Fruit fly (Drosophila melanogaster): ENCODE measurements around the gene CG17475.

DNA sequence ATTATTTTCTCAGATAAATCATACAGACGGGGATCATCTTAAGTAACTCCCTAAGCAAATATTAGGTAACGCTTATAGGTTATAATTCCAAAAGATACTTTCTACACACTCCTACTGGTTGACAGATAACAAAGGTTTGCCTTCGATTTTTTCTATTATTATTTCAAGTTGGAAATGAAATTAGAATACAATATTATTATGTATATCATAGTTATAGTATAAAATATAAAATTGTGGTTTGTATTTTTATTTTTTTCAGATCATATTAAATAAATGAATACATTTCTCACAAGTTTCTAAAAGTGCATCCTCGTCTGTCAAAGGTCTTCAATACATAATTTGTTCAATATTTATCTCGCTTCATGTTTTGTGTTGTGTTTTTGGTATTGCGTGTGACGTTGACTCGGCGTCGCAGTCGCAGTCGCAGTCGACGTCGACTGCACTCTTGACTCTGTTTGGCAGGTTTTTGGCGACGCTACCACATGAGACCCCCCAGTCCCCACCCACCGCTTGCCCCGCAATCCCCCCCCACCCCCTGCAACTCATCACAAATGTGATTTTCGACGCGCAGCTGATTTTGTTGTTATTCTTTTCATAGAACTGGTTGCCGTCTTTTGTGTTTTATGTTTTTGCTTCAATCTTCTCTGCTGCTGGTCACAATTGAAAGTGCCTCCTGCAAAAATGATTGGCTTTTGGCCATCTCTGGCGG lies 7.3 kb downstream of the CG17475 start:
- TF ChIP-seq CG30020 (tag; optimal IDR thresholded peaks at IDR 0.05) (no peak), CG12155 (GFP tag; optimal IDR thresholded peaks at IDR 0.05) (no peak), Nf-YB (GFP tag; optimal IDR thresholded peaks at IDR 0.05) (no peak), CG9797 (GFP tag; optimal IDR thresholded peaks at IDR 0.05) (no peak), CG2202 (tag; optimal IDR thresholded peaks at IDR 0.05) (no peak), wdn (GFP tag; IDR thresholded peaks at IDR 0.05) (no peak), yki (optimal IDR thresholded peaks at IDR 0.05) (no peak), sens (GFP tag) (peak; percentile 5), en (GFP tag; optimal IDR thresholded peaks at IDR 0.05) (no peak), Side (GFP tag; optimal IDR thresholded peaks at IDR 0.05) (no peak), Dfd (GFP tag; optimal IDR thresholded peaks at IDR 0.05) (no peak), abd-A (tag; optimal IDR thresholded peaks at IDR 0.05) (no peak), ara (GFP tag; IDR thresholded peaks at IDR 0.05) (no peak)
